Worm (Caenorhabditis elegans) whole organism, L2 larva: ENCODE results near the gene unc-71.
A peak's percentile ranks its signal among the peaks of the same experiment; 100 is the strongest.

Experiments used
- C34F6.9 ChIP-seq: fragments of 150-350 bp; optimal IDR thresholded peaks from 2 replicates; lab custom pipeline; 2014; ENCODE audit warnings: missing biosample characterization, missing genetic modification characterization
- F13H6.1 ChIP-seq: sonication (generic microtip); optimal IDR thresholded peaks from 2 replicates; lab custom pipeline; 2016; ENCODE audit warnings: missing genetic modification characterization, missing compliant biosample characterization
- R02D3.7 ChIP-seq: fragments of 150-350 bp; optimal IDR thresholded peaks from 2 replicates; lab custom pipeline; 2014; ENCODE audit warnings: missing biosample characterization, missing genetic modification characterization
- Y55F3AM.14 ChIP-seq: fragments of 200-800 bp; sonication (Bioruptor generic); optimal IDR thresholded peaks from 2 replicates; lab custom pipeline; 2018; ENCODE audit warnings: mild to moderate bottlenecking, missing genetic modification characterization, missing compliant biosample characterization
- alr-1 ChIP-seq: fragments of 150-350 bp; optimal IDR thresholded peaks from 2 replicates; lab custom pipeline; 2014; ENCODE audit warnings: missing biosample characterization, missing genetic modification characterization
- aly-2 ChIP-seq: fragments of 150-350 bp; optimal IDR thresholded peaks from 2 replicates; lab custom pipeline; 2014; ENCODE audit warnings: missing biosample characterization, missing genetic modification characterization
- ama-1 ChIP-seq: fragments of 150-350 bp; optimal IDR thresholded peaks from 2 replicates; lab custom pipeline; 2018; ENCODE audit warnings: inconsistent platforms
- blmp-1 ChIP-seq: sonication (generic microtip); optimal IDR thresholded peaks from 2 replicates; lab custom pipeline; 2017; ENCODE audit warnings: missing genetic modification characterization, mild to moderate bottlenecking, missing compliant biosample characterization, antibody characterized with exemption, moderate library complexity; ENCODE audit not compliant: insufficient read depth
- ceh-16 ChIP-seq: fragments of 150-350 bp; optimal IDR thresholded peaks from 2 replicates; lab custom pipeline; 2014; ENCODE audit warnings: missing biosample characterization, missing genetic modification characterization
- ceh-82 ChIP-seq: fragments of 150-350 bp; optimal IDR thresholded peaks from 2 replicates; lab custom pipeline; 2014; ENCODE audit warnings: missing biosample characterization, missing genetic modification characterization
- crh-2 ChIP-seq: sonication (generic microtip); optimal IDR thresholded peaks from 2 replicates; lab custom pipeline; 2017; ENCODE audit warnings: missing biosample characterization, missing genetic modification characterization
- dmd-4 ChIP-seq: sonication (generic microtip); optimal IDR thresholded peaks from 2 replicates; lab custom pipeline; 2017; ENCODE audit warnings: missing biosample characterization, missing genetic modification characterization
- egl-27 ChIP-seq: sonication (generic microtip); optimal IDR thresholded peaks from 3 replicates; lab custom pipeline; 2017; ENCODE audit warnings: missing biosample characterization, missing genetic modification reagents, missing genetic modification characterization
- elt-1 ChIP-seq: fragments of 150-350 bp; optimal IDR thresholded peaks from 2 replicates; lab custom pipeline; 2014; ENCODE audit warnings: missing biosample characterization, missing genetic modification characterization
- lin-11 ChIP-seq: fragments of 150-350 bp; sonication (generic microtip); optimal IDR thresholded peaks from 2 replicates; lab custom pipeline; 2014; ENCODE audit warnings: missing biosample characterization, missing genetic modification characterization, inconsistent platforms, mixed read lengths
- lin-13 ChIP-seq: fragments of 150-350 bp; optimal IDR thresholded peaks from 2 replicates; lab custom pipeline; 2014; ENCODE audit warnings: missing biosample characterization, missing genetic modification reagents, missing genetic modification characterization
- lin-39 ChIP-seq: fragments of 150-350 bp; optimal IDR thresholded peaks from 2 replicates; lab custom pipeline; 2014; ENCODE audit warnings: missing biosample characterization, missing genetic modification reagents, missing genetic modification characterization
- lsy-2 ChIP-seq, 2 experiments: fragments of 150-350 bp in 1 of 2; sonication (generic microtip) in 1 of 2; optimal IDR thresholded peaks; 2 replicates each; lab custom pipeline; 2014 to 2017; ENCODE audit warnings: missing biosample characterization in 2 of 2, missing genetic modification characterization in 2 of 2
- mab-5 ChIP-seq: fragments of 150-350 bp; optimal IDR thresholded peaks from 2 replicates; lab custom pipeline; 2014; ENCODE audit warnings: missing biosample characterization, missing genetic modification characterization
- mdl-1 ChIP-seq, 2 experiments: fragments of 150-350 bp in 1 of 2; sonication (generic microtip) in 1 of 2; optimal IDR thresholded peaks; 2 replicates each; lab custom pipeline; 2017; ENCODE audit warnings: missing biosample characterization in 2 of 2, missing genetic modification characterization in 2 of 2
- nhr-10 ChIP-seq: sonication (generic microtip); optimal IDR thresholded peaks from 2 replicates; lab custom pipeline; 2017; ENCODE audit warnings: missing biosample characterization, missing genetic modification characterization
- nhr-11 ChIP-seq: fragments of 150-350 bp; optimal IDR thresholded peaks from 2 replicates; lab custom pipeline; 2014; ENCODE audit warnings: missing biosample characterization, missing genetic modification characterization
- nhr-12 ChIP-seq: fragments of 150-350 bp; optimal IDR thresholded peaks from 2 replicates; lab custom pipeline; 2014; ENCODE audit warnings: missing biosample characterization, missing genetic modification characterization
- nhr-129 ChIP-seq: fragments of 150-350 bp; optimal IDR thresholded peaks from 2 replicates; lab custom pipeline; 2014; ENCODE audit warnings: missing biosample characterization, missing genetic modification characterization
- nhr-21 ChIP-seq: fragments of 150-350 bp; optimal IDR thresholded peaks from 2 replicates; lab custom pipeline; 2014; ENCODE audit warnings: missing biosample characterization, missing genetic modification characterization
- nhr-23 ChIP-seq: fragments of 150-350 bp; optimal IDR thresholded peaks from 2 replicates; lab custom pipeline; 2014; ENCODE audit warnings: missing biosample characterization, missing genetic modification reagents, missing genetic modification characterization
- nhr-237 ChIP-seq: fragments of 150-350 bp; optimal IDR thresholded peaks from 2 replicates; lab custom pipeline; 2014; ENCODE audit warnings: missing biosample characterization, missing genetic modification characterization
- nhr-25 ChIP-seq: fragments of 150-350 bp; sonication (generic microtip); optimal IDR thresholded peaks from 3 replicates; lab custom pipeline; 2014; ENCODE audit warnings: missing biosample characterization, missing genetic modification characterization
- nhr-6 ChIP-seq: fragments of 150-350 bp; optimal IDR thresholded peaks from 2 replicates; lab custom pipeline; 2014; ENCODE audit warnings: missing biosample characterization, missing genetic modification characterization
- nhr-77 ChIP-seq: fragments of 150-350 bp; optimal IDR thresholded peaks from 2 replicates; lab custom pipeline; 2014; ENCODE audit warnings: missing biosample characterization, missing genetic modification characterization
- peb-1 ChIP-seq: fragments of 150-350 bp; optimal IDR thresholded peaks from 2 replicates; lab custom pipeline; 2014; ENCODE audit warnings: missing biosample characterization, missing genetic modification characterization
- sem-4 ChIP-seq: fragments of 150-350 bp; optimal IDR thresholded peaks from 2 replicates; lab custom pipeline; 2014; ENCODE audit warnings: missing biosample characterization, missing genetic modification reagents, missing genetic modification characterization
- skn-1 ChIP-seq: sonication (generic microtip); optimal IDR thresholded peaks from 2 replicates; lab custom pipeline; 2017; ENCODE audit warnings: missing biosample characterization, missing genetic modification characterization
- sma-9 ChIP-seq, 2 experiments: fragments of 150-350 bp in 1 of 2; sonication (generic microtip) in 1 of 2; optimal IDR thresholded peaks; 2 replicates each; lab custom pipeline; 2014 to 2016; ENCODE audit warnings: missing genetic modification characterization in 2 of 2, mild to moderate bottlenecking in 1 of 2, missing biosample characterization in 1 of 2, missing compliant biosample characterization in 1 of 2, missing genetic modification reagents in 1 of 2, moderate library complexity in 1 of 2
- snpc-4 ChIP-seq: fragments of 150-350 bp; optimal IDR thresholded peaks from 2 replicates; lab custom pipeline; 2014; ENCODE audit warnings: missing biosample characterization, missing genetic modification characterization
- unc-39 ChIP-seq: fragments of 150-350 bp; optimal IDR thresholded peaks from 2 replicates; lab custom pipeline; 2014; ENCODE audit warnings: missing biosample characterization, missing genetic modification characterization
- unc-55 ChIP-seq: fragments of 150-350 bp; sonication (generic microtip); optimal IDR thresholded peaks from 3 replicates; lab custom pipeline; 2014; ENCODE audit warnings: missing biosample characterization, missing genetic modification reagents, missing genetic modification characterization
- unc-62 ChIP-seq: fragments of 150-350 bp; optimal IDR thresholded peaks from 2 replicates; lab custom pipeline; 2014; ENCODE audit warnings: missing biosample characterization, missing genetic modification reagents, missing genetic modification characterization
- zag-1 ChIP-seq: fragments of 150-350 bp; optimal IDR thresholded peaks from 2 replicates; lab custom pipeline; 2014; ENCODE audit warnings: missing biosample characterization, missing genetic modification characterization
- ztf-1 ChIP-seq: fragments of 200-800 bp; sonication (Bioruptor generic); conservative IDR thresholded peaks from 2 replicates; pipeline ENCODE4 v1.3.6; 2022; ENCODE audit warnings: missing genetic modification characterization, missing compliant biosample characterization
- ztf-11 ChIP-seq: sonication (generic microtip); optimal IDR thresholded peaks from 2 replicates; lab custom pipeline; 2017; ENCODE audit warnings: missing biosample characterization, missing genetic modification characterization

Gene unc-71

DNA sequence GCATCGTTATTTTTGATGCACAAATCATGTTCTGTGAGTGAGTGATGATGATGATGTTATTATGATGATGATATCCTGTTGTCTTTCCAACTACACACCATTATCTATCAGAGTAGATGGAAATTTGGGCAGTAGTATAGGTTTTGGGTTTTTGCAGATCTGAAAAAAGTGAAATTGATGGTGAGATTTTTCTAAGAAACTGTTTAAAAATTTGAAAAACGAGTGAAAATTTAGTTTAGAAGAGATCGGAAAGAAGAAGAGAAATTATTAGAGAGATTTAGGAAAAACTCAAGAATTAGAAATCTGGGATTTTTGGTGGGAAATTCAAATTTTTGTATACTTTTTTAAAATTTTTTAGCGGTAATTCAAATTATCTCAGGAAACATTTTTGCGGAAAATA, at the start of gene unc-71, which contains the start of gene Y37D8A.29:
TSS of gene unc-71 (minus strand) at position 159 of the 400 bp plus-strand sequence.
TSS of gene Y37D8A.29 (minus strand) at position 101 of the 400 bp plus-strand sequence.
- TF ChIP-seq nhr-25 (tag; lab: Kevin White, UChicago) (no peak), lin-11 (tag; lab: Kevin White, UChicago) (no peak), snpc-4 (tag; lab: Kevin White, UChicago) (no peak), mdl-1 (tag; optimal IDR thresholded peaks at IDR 0.05; lab: Kevin White, UChicago) (no peak), nhr-11 (tag; lab: Kevin White, UChicago) (no peak), ceh-82 (tag; lab: Kevin White, UChicago) (no peak), R02D3.7 (tag; lab: Kevin White, UChicago) (no peak), nhr-237 (tag; lab: Kevin White, UChicago) (no peak), sma-9 (GFP tag; optimal IDR thresholded peaks at IDR 0.05; lab: Kevin White, UChicago) (no peak), sma-9 (tag; optimal IDR thresholded peaks at IDR 0.05; lab: Kevin White, UChicago) (no peak), egl-27 (tag; lab: Kevin White, UChicago) (no peak), lsy-2 (tag; optimal IDR thresholded peaks at IDR 0.05; lab: Kevin White, UChicago) (no peak), crh-2 (no peak), unc-39 (tag; lab: Kevin White, UChicago) (no peak), alr-1 (no peak), lin-13 (GFP tag; lab: Kevin White, UChicago) (no peak), nhr-129 (tag; lab: Kevin White, UChicago) (no peak), Y55F3AM.14 (GFP tag; lab: Kevin White, UChicago) (no peak), aly-2 (no peak), F13H6.1 (tag; lab: Kevin White, UChicago) (no peak)
- TF ChIP-seq, all 48 proteins: peak for 0

DNA sequence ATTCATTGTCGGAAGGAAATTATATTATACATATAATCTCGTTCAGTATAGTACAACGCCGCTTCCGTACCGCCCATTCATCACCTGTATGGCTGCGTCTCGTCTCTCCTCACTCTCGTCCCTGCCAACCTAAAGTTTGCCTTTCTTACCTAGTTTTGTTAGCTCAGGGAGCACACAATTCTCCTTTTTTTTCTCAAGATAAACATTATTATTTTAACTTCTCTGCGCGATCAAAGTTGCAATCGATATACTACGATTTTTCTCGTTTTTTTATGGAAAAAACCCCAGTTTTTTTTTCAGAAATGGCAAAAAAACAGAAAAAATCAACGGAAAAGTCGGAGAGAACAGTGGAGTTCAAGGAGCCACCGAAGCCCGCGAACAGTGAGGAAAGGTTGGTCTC, 42.9 kb upstream of the unc-71 start, which contains the start of gene epg-3:
TSS of gene epg-3 (plus strand) at position 301 of the 400 bp plus-strand sequence.
- TF ChIP-seq aly-2 (no peak), elt-1 (tag; lab: Kevin White, UChicago) (no peak), peb-1 (tag; lab: Kevin White, UChicago) (no peak), unc-55 (GFP tag; lab: Kevin White, UChicago) (no peak), nhr-23 (no peak), blmp-1 (tag; lab: Kevin White, UChicago) (no peak), nhr-12 (tag; lab: Kevin White, UChicago) (no peak), lsy-2 (tag; optimal IDR thresholded peaks at IDR 0.05; lab: Kevin White, UChicago) (no peak), nhr-77 (tag; lab: Kevin White, UChicago) (no peak), ama-1 (lab: Kevin White, UChicago) (no peak), dmd-4 (tag; lab: Kevin White, UChicago) (no peak), nhr-237 (tag; lab: Kevin White, UChicago) (no peak), lin-39 (tag; lab: Kevin White, UChicago) (no peak), ceh-16 (tag; lab: Kevin White, UChicago) (no peak), ztf-1 (GFP tag; lab: Robert Waterston, UW) (no peak)

DNA sequence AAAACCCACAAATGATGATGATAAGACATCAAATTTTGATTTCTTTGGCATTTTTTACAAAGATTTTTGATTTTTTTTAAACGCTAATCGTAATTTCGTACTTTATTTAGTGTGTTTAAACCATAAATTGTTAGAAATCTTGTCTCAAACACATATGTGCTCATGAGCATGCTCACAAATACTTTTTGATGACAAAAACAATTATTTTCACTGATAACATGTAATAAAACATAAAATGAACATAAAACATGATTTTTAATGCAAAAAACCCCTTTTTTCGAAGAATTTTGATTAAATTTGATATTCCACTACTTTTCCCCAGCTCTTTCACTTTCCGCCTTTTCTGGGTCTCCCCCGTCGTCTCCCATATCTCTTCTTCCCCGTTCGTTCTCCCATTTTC, 41.2 kb upstream of the unc-71 start:
- no peak for TF ChIP-seq mdl-1 (tag; optimal IDR thresholded peaks at IDR 0.05; lab: Kevin White, UChicago)
- peak; percentile 50 for TF ChIP-seq skn-1 (tag; lab: Kevin White, UChicago)

DNA sequence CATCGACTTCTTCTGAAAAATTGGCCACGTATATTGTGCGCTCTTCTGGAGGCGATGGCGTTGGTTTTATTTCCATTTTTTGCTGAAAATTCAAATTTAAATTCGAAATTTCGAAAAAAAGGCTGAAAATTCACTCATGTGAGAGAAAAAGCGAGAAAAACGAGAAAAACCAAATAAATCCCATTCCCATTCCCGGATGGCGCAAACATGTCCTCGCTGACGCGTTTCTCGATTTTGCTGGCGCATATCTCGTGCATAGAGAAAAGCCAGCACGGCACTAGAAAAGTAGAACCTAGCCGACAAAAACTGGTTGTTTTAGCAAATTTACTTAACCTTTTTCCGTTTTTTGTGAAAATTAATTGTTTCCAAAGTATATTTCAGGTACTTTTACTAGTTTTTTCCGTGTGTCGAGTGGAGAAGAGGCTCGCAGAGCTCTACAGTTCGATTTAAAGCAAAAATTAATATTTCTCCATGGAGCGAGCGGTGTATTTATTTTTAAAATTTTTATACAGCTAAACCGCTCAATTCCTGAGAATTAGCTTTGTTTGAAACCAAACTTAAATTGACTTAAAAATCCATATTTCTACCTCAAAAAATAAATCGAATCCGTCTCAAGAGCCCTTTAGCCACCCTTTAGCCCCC, 40.4 kb upstream of the unc-71 start, which contains the start of gene rbm-7:
TSS of gene rbm-7 (minus strand) at position 82 of the 642 bp plus-strand sequence.
- TF ChIP-seq unc-55 (GFP tag; lab: Kevin White, UChicago) (peak; percentile 78), ceh-82 (tag; lab: Kevin White, UChicago) (no peak), crh-2 (peak; percentile 70), lsy-2 (tag; optimal IDR thresholded peaks at IDR 0.05; lab: Kevin White, UChicago) (peak; percentile 85 to 88), ztf-11 (tag; lab: Kevin White, UChicago) (no peak), egl-27 (tag; lab: Kevin White, UChicago) (peak; percentile 40), ceh-16 (tag; lab: Kevin White, UChicago) (no peak), unc-39 (tag; lab: Kevin White, UChicago) (no peak), nhr-25 (tag; lab: Kevin White, UChicago) (peak; percentile 49), lin-39 (tag; lab: Kevin White, UChicago) (no peak), nhr-237 (tag; lab: Kevin White, UChicago) (no peak), lin-11 (tag; lab: Kevin White, UChicago) (peak; percentile 67), nhr-6 (tag; lab: Kevin White, UChicago) (no peak), nhr-23 (no peak), unc-62 (GFP tag; lab: Kevin White, UChicago) (no peak), nhr-10 (tag; lab: Kevin White, UChicago) (no peak), zag-1 (tag; lab: Kevin White, UChicago) (no peak), Y55F3AM.14 (GFP tag; lab: Kevin White, UChicago) (no peak), sem-4 (tag; lab: Kevin White, UChicago) (peak; percentile 59), lin-13 (GFP tag; lab: Kevin White, UChicago) (peak; percentile 58), blmp-1 (tag; lab: Kevin White, UChicago) (no peak), snpc-4 (tag; lab: Kevin White, UChicago) (no peak), nhr-129 (tag; lab: Kevin White, UChicago) (peak; percentile 63), elt-1 (tag; lab: Kevin White, UChicago) (no peak), peb-1 (tag; lab: Kevin White, UChicago) (no peak), aly-2 (no peak), nhr-12 (tag; lab: Kevin White, UChicago) (no peak), C34F6.9 (tag; lab: Kevin White, UChicago) (peak; percentile 84), alr-1 (no peak), skn-1 (tag; lab: Kevin White, UChicago) (no peak), nhr-21 (tag; lab: Kevin White, UChicago) (peak; percentile 37), ztf-1 (GFP tag; lab: Robert Waterston, UW) (no peak), mab-5 (tag; lab: Kevin White, UChicago) (peak; percentile 44)
